Fruit fly (Drosophila melanogaster) whole organism, pupa: ENCODE measurements around the gene CG7367.

ENCODE experiments used
- CG10348 ChIP-seq: fragments of 200-800 bp; sonication (Bioruptor generic); IDR thresholded peaks from 2 replicates; pipeline ENCODE4 v1.3.6; 2022; ENCODE audit warnings: missing biosample characterization, missing genetic modification characterization
- CG12605 ChIP-seq: fragments of 200-800 bp; sonication (Bioruptor generic); IDR thresholded peaks from 2 replicates; pipeline ENCODE4 v1.3.6; 2022; ENCODE audit warnings: missing biosample characterization, missing genetic modification characterization
- CG13204 ChIP-seq: fragments of 200-800 bp; sonication (Bioruptor generic); optimal IDR thresholded peaks from 2 replicates; lab custom pipeline; 2018; ENCODE audit warnings: missing biosample characterization, mild to moderate bottlenecking, missing genetic modification characterization, moderate library complexity
- CG14655 ChIP-seq: fragments of 200-800 bp; sonication (Bioruptor generic); optimal IDR thresholded peaks from 3 replicates; lab custom pipeline; 2017; ENCODE audit warnings: mild to moderate bottlenecking, missing biosample characterization, missing genetic modification reagents, missing genetic modification characterization
- CG15710 ChIP-seq: fragments of 200-800 bp; sonication (Bioruptor generic); optimal IDR thresholded peaks from 2 replicates; lab custom pipeline; 2018; ENCODE audit warnings: missing biosample characterization, mild to moderate bottlenecking, missing genetic modification characterization, moderate library complexity
- CG17806 ChIP-seq: fragments of 200-800 bp; sonication (Bioruptor generic); optimal IDR thresholded peaks from 2 replicates; lab custom pipeline; 2018; ENCODE audit warnings: missing biosample characterization, mild to moderate bottlenecking, missing genetic modification characterization, moderate library complexity
- CG32121 ChIP-seq: fragments of 200-800 bp; sonication (Bioruptor generic); IDR thresholded peaks from 2 replicates; pipeline ENCODE4 v1.3.6; 2022; ENCODE audit warnings: missing biosample characterization, missing genetic modification characterization
- CG34367 ChIP-seq: fragments of 200-800 bp; sonication (Bioruptor generic); optimal IDR thresholded peaks from 2 replicates; lab custom pipeline; 2018; ENCODE audit warnings: missing biosample characterization, mild to moderate bottlenecking, missing genetic modification characterization
- CG4496 ChIP-seq: fragments of 200-800 bp; sonication (Bioruptor generic); IDR thresholded peaks from 3 replicates; pipeline ENCODE4 v1.3.6; 2022; ENCODE audit warnings: missing biosample characterization, missing genetic modification characterization
- CG8159 ChIP-seq: fragments of 200-800 bp; sonication (Bioruptor generic); optimal IDR thresholded peaks from 3 replicates; lab custom pipeline; 2018; ENCODE audit warnings: missing biosample characterization, mild to moderate bottlenecking, missing genetic modification characterization, moderate library complexity
- CG8301 ChIP-seq: fragments of 200-800 bp; sonication (Bioruptor generic); optimal IDR thresholded peaks from 2 replicates; lab custom pipeline; 2018; ENCODE audit warnings: missing biosample characterization, mild to moderate bottlenecking, missing genetic modification characterization
- CG9948 ChIP-seq: fragments of 200-800 bp; sonication (Bioruptor generic); optimal IDR thresholded peaks from 2 replicates; lab custom pipeline; 2018; ENCODE audit warnings: missing biosample characterization, mild to moderate bottlenecking, missing genetic modification characterization, moderate library complexity
- D1 ChIP-seq: fragments of 200-800 bp; sonication (Bioruptor generic); optimal IDR thresholded peaks from 2 replicates; lab custom pipeline; 2018; ENCODE audit warnings: missing biosample characterization, mild to moderate bottlenecking, missing genetic modification characterization, moderate library complexity
- EcR ChIP-seq: fragments of 200-800 bp; sonication (Bioruptor generic); optimal IDR thresholded peaks from 3 replicates; lab custom pipeline; 2019; ENCODE audit warnings: missing biosample characterization, missing genetic modification characterization, mild to moderate bottlenecking, moderate library complexity, missing genetic modification reagents
- Ets98B ChIP-seq: fragments of 200-800 bp; sonication (Bioruptor generic); IDR thresholded peaks from 2 replicates; pipeline ENCODE4 v1.3.6; 2022; ENCODE audit warnings: missing biosample characterization, missing genetic modification characterization
- Pif1A ChIP-seq: fragments of 200-800 bp; sonication (Bioruptor generic); optimal IDR thresholded peaks from 3 replicates; lab custom pipeline; 2016; ENCODE audit warnings: missing biosample characterization, missing genetic modification characterization
- Pif1B ChIP-seq: fragments of 200-800 bp; sonication (Bioruptor generic); optimal IDR thresholded peaks from 3 replicates; lab custom pipeline; 2016; ENCODE audit warnings: missing biosample characterization, missing genetic modification characterization
- Snoo ChIP-seq: fragments of 200-800 bp; sonication (Bioruptor generic); optimal IDR thresholded peaks from 3 replicates; lab custom pipeline; 2017; ENCODE audit warnings: missing biosample characterization, mild to moderate bottlenecking, missing genetic modification characterization, inconsistent platforms
- fd96Ca ChIP-seq: fragments of 200-800 bp; sonication (Bioruptor generic); IDR thresholded peaks from 3 replicates; pipeline ENCODE4 v1.3.6; 2022; ENCODE audit warnings: missing biosample characterization, missing genetic modification characterization
- gl ChIP-seq: fragments of 200-800 bp; sonication (Bioruptor generic); optimal IDR thresholded peaks from 2 replicates; lab custom pipeline; 2018; ENCODE audit warnings: missing biosample characterization, mild to moderate bottlenecking, missing genetic modification characterization
- rn ChIP-seq: fragments of 200-800 bp; sonication (Bioruptor generic); IDR thresholded peaks from 2 replicates; pipeline ENCODE4 v1.3.6; 2022; ENCODE audit warnings: missing biosample characterization, missing genetic modification characterization

The CG7367 gene

dm6 chr2L:8072692-8073091 is 33.1 kb upstream of the CG7367 start, which contains the start of the genes MED20 and Trf:
TSS of gene MED20 (minus strand) at chr2L:8072848.
TSS of gene Trf (plus strand) at chr2L:8072895.
- no peak for TF ChIP-seq CG13204 (GFP tag; lab: Kevin White, UChicago)
- no peak for TF ChIP-seq CG15710 (tag; lab: Kevin White, UChicago)
- TF ChIP-seq rn (GFP tag; lab: Robert Waterston, UW) = no peak
- no peak for TF ChIP-seq Ets98B (GFP tag; lab: Robert Waterston, UW)
- TF ChIP-seq Pif1A (GFP tag; lab: Kevin White, UChicago) = no peak
- TF ChIP-seq CG14655 (GFP tag; lab: Kevin White, UChicago) = no peak
- no peak for TF ChIP-seq EcR
- TF ChIP-seq CG34367 = no peak
- TF ChIP-seq CG12605 = no peak
- TF ChIP-seq CG8159 (tag; lab: Kevin White, UChicago) = no peak
- TF ChIP-seq fd96Ca (GFP tag; lab: Robert Waterston, UW) = no peak
- TF ChIP-seq Snoo = no peak
- TF ChIP-seq CG10348 (GFP tag; lab: Robert Waterston, UW) = no peak
- TF ChIP-seq, all 21 proteins: peak for 0

- TF ChIP-seq EcR (no peak), CG10348 (GFP tag; lab: Robert Waterston, UW) (no peak), CG15710 (tag; lab: Kevin White, UChicago) (peak; percentile 57), CG9948 (tag; lab: Kevin White, UChicago) (no peak), Snoo (no peak), Ets98B (GFP tag; lab: Robert Waterston, UW) (no peak), Pif1A (GFP tag; lab: Kevin White, UChicago) (no peak), CG17806 (tag; lab: Kevin White, UChicago) (peak; percentile 61), Pif1B (GFP tag; lab: Kevin White, UChicago) (no peak), CG32121 (peak; percentile 56; the same call in 1 of the 2 replicates), CG4496 (GFP tag; lab: Robert Waterston, UW) (peak; percentile 61; the same call in 1 of the 3 replicates), CG13204 (GFP tag; lab: Kevin White, UChicago) (no peak), CG12605 (peak; percentile 64; the same call in 1 of the 2 replicates), CG8159 (tag; lab: Kevin White, UChicago) (no peak), CG34367 (peak; percentile 4), D1 (tag; lab: Kevin White, UChicago) (no peak), CG14655 (GFP tag; lab: Kevin White, UChicago) (no peak), CG8301 (no peak), gl (tag; lab: Kevin White, UChicago) (no peak), fd96Ca (GFP tag; lab: Robert Waterston, UW) (no peak; the same call in 2 of the 3 replicates), rn (GFP tag; lab: Robert Waterston, UW) (no peak)
Measured at dm6 chr2L:8071112-8071976, 31.8 kb upstream of the CG7367 start, which contains the start of gene poe. TSS of gene poe (minus strand) at chr2L:8071624.

- no peak for TF ChIP-seq CG8159 (tag; lab: Kevin White, UChicago)
- TF ChIP-seq Ets98B (GFP tag; lab: Robert Waterston, UW) = no peak
- TF ChIP-seq CG9948 (tag; lab: Kevin White, UChicago) = no peak
- no peak for TF ChIP-seq Snoo
- no peak for TF ChIP-seq rn (GFP tag; lab: Robert Waterston, UW)
Measured at dm6 chr2L:8043282-8043668, 3.7 kb upstream of the CG7367 start, which contains the start of gene Megf8. TSS of gene Megf8 (plus strand) at chr2L:8043471.

dm6 chr2L:8042645-8043281 is 3.2 kb upstream of the CG7367 start, which contains the start of gene RpL36A:
TSS of gene RpL36A (minus strand) at chr2L:8042909.
- TF ChIP-seq CG17806 (tag; lab: Kevin White, UChicago) (no peak), CG34367 (peak; percentile 12), D1 (tag; lab: Kevin White, UChicago) (no peak), gl (tag; lab: Kevin White, UChicago) (peak; percentile 33), CG14655 (GFP tag; lab: Kevin White, UChicago) (no peak), CG10348 (GFP tag; lab: Robert Waterston, UW) (no peak), Pif1B (GFP tag; lab: Kevin White, UChicago) (no peak), CG15710 (tag; lab: Kevin White, UChicago) (peak; percentile 34), fd96Ca (GFP tag; lab: Robert Waterston, UW) (peak; percentile 34; the same call in 1 of the 3 replicates), Snoo (peak; percentile 6), Pif1A (GFP tag; lab: Kevin White, UChicago) (no peak), EcR (no peak), CG8159 (tag; lab: Kevin White, UChicago) (peak; percentile 18), CG12605 (no peak; the same call in 1 of the 2 replicates), CG13204 (GFP tag; lab: Kevin White, UChicago) (no peak), Ets98B (GFP tag; lab: Robert Waterston, UW) (peak; percentile 28; the same call in 1 of the 2 replicates)

dm6 chr2L:8040872-8041271 is 1.3 kb upstream of the CG7367 start, which contains the start of gene CCDC53:
TSS of gene CCDC53 (plus strand) at chr2L:8041106.
- TF ChIP-seq CG12605 (no peak), CG15710 (tag; lab: Kevin White, UChicago) (no peak), CG10348 (GFP tag; lab: Robert Waterston, UW) (no peak), Pif1B (GFP tag; lab: Kevin White, UChicago) (no peak), CG8301 (no peak), gl (tag; lab: Kevin White, UChicago) (no peak), EcR (no peak), fd96Ca (GFP tag; lab: Robert Waterston, UW) (no peak), CG13204 (GFP tag; lab: Kevin White, UChicago) (no peak), CG8159 (tag; lab: Kevin White, UChicago) (no peak), CG14655 (GFP tag; lab: Kevin White, UChicago) (no peak), Ets98B (GFP tag; lab: Robert Waterston, UW) (no peak), CG34367 (no peak), rn (GFP tag; lab: Robert Waterston, UW) (no peak), CG4496 (GFP tag; lab: Robert Waterston, UW) (no peak), CG17806 (tag; lab: Kevin White, UChicago) (no peak), CG9948 (tag; lab: Kevin White, UChicago) (no peak)
